Worm (Caenorhabditis elegans): Measurements from ENCODE around the gene F18A12.2.

The F18A12.2 gene

ce11 chrII:3439244-3439698, 24.6 kb downstream of the F18A12.2 start (continued):
- peak; percentile 16 for TF ChIP-seq ceh-19 (GFP tag; optimal IDR thresholded peaks at IDR 0.05)
- TF ChIP-seq nhr-232 (tag; optimal IDR thresholded peaks at IDR 0.05): no peak
- no peak for TF ChIP-seq mec-3 (tag; optimal IDR thresholded peaks at IDR 0.05; ENCODE audit: borderline replicate concordance)
- TF ChIP-seq hlh-15 (tag; optimal IDR thresholded peaks at IDR 0.05): peak; percentile 20
- no peak for TF ChIP-seq npax-4 (tag; optimal IDR thresholded peaks at IDR 0.05)
- TF ChIP-seq ttx-3 (tag; optimal IDR thresholded peaks at IDR 0.05): no peak
- no peak for TF ChIP-seq ceh-22 (tag; optimal IDR thresholded peaks at IDR 0.05)
- TF ChIP-seq sox-2 (GFP tag; IDR thresholded peaks at IDR 0.05): no peak
- no peak for TF ChIP-seq zip-5 (tag; optimal IDR thresholded peaks at IDR 0.05)
- peak; percentile 31 for TF ChIP-seq dmd-4 (tag; optimal IDR thresholded peaks at IDR 0.05; ENCODE audit: borderline replicate concordance)
- no peak for TF ChIP-seq pha-4 (tag; optimal IDR thresholded peaks at IDR 0.05)
- TF ChIP-seq pros-1 (tag; optimal IDR thresholded peaks at IDR 0.05): no peak
- no peak for TF ChIP-seq pax-1 (tag; optimal IDR thresholded peaks at IDR 0.05)
- peak; percentile 57 for TF ChIP-seq C38D4.7 (GFP tag; optimal IDR thresholded peaks at IDR 0.05)
- TF ChIP-seq ceh-6 (GFP tag; optimal IDR thresholded peaks at IDR 0.05): peak; percentile 64
- peak; percentile 63 for TF ChIP-seq che-1 (tag; optimal IDR thresholded peaks at IDR 0.05)

DNA sequence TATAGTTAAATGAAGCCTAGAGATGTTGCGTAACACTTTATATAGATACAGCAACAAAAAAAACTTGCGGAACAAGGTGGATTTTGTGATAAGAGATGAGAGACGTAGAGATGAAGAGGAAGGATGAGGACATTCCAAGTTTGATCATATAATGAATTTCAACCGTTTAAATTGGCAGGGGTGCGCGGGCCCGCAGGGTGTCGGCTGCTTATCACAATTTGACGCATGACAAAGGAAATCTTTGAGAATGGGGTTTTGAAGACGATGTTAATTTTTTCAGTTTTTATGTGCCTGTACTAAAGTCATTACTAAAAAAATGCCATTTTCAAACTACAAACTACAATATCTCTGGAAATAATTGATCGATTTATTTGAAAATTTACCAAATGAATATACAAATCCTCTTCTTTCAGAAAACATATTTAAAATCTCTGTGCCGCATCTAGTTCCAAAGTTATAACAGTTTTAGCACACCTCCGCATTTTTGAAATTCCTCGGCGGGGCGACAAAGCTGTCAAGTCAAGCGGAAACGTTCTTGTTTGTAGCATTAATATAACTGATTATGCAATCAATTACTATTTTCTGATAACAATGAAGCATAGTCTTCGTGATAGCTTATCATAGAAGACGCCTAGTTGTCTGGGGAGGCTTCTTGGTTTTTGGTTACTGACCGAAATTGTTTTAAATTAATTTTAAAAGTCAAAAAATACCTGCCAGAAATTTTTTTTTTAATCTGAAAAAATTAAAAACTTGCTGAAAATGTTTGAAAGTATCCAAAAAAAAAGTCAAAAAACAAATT, 25.4 kb downstream of the F18A12.2 start:
- TF ChIP-seq hlh-30 (tag; optimal IDR thresholded peaks at IDR 0.05; ENCODE audit: insufficient read depth): no peak
- no peak for TF ChIP-seq K09A11.1 (tag; optimal IDR thresholded peaks at IDR 0.05; ENCODE audit: insufficient read depth)
- TF ChIP-seq elt-2 (tag; optimal IDR thresholded peaks at IDR 0.05): peak; percentile 39

ce11 chrII:3440641-3440926, 25.9 kb downstream of the F18A12.2 start, which contains the start of gene C16C8.17:
C16C8.17 (plus strand) TSS chrII:3440827.
- no peak for TF ChIP-seq K09A11.1 (tag; optimal IDR thresholded peaks at IDR 0.05; ENCODE audit: insufficient read depth)

DNA sequence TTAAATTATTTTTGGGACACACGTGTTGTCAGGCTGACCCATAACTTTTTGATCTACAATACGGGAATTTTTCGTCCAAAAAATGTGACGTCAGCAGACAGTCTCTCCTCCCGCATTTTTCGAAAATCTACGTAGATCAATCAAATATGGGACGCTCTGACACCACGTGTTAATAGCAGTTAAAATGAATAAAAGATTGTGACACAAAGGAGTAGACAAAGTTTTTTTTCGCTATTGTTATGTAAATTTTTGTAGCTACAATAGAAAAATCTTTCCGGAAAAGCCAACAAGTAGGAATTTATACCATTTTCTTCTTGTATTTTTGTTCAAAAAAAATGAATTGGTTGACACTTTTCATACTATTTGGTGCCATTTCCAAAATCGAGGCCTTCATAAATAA, 26.7 kb downstream of the F18A12.2 start, which contains the start of gene C16C8.27:
C16C8.27 (plus strand) TSS at position 301 of the 400 bp plus-strand sequence.
- TF ChIP-seq elt-2 (tag; optimal IDR thresholded peaks at IDR 0.05): no peak
- no peak for TF ChIP-seq pag-3 (tag; optimal IDR thresholded peaks at IDR 0.05; ENCODE audit: borderline replicate concordance)
- TF ChIP-seq K02D7.2 (tag; optimal IDR thresholded peaks at IDR 0.05): no peak
- TF ChIP-seq nhr-11 (tag; optimal IDR thresholded peaks at IDR 0.05): no peak
- no peak for TF ChIP-seq lin-11 (tag; optimal IDR thresholded peaks at IDR 0.05)
- no peak for TF ChIP-seq sox-4 (tag; optimal IDR thresholded peaks at IDR 0.05)
- TF ChIP-seq hlh-6 (tag; optimal IDR thresholded peaks at IDR 0.05): no peak
- TF ChIP-seq tbx-2 (tag; optimal IDR thresholded peaks at IDR 0.05): no peak
- TF ChIP-seq ama-1 (optimal IDR thresholded peaks at IDR 0.05): no peak
- TF ChIP-seq tbx-7 (tag; optimal IDR thresholded peaks at IDR 0.05): no peak

- no peak for TF ChIP-seq fkh-10 (GFP tag; optimal IDR thresholded peaks at IDR 0.05)
- TF ChIP-seq odd-2 (tag; optimal IDR thresholded peaks at IDR 0.05): no peak
- no peak for TF ChIP-seq fkh-6 (tag; optimal IDR thresholded peaks at IDR 0.05)
- TF ChIP-seq Y22D7AL.16 (tag; optimal IDR thresholded peaks at IDR 0.05): no peak
- no peak for TF ChIP-seq unc-86 (tag; optimal IDR thresholded peaks at IDR 0.05)
- TF ChIP-seq sox-2 (GFP tag; IDR thresholded peaks at IDR 0.05): no peak
- TF ChIP-seq K02D7.2 (tag; optimal IDR thresholded peaks at IDR 0.05): no peak
Measured at ce11 chrII:3443154-3443553, 28.5 kb downstream of the F18A12.2 start, which contains the start of gene C16C8.22. C16C8.22 (minus strand) TSS chrII:3443254.
